Worm (Caenorhabditis elegans) whole organism, L1 larva: ENCODE data around the gene npp-1.
A peak's percentile ranks its signal among the peaks of the same experiment; 100 is the strongest.
"Not testable (repeated sequence)": the region's sequence is repeated elsewhere in the genome, so short reads cannot be mapped to it uniquely, and the experiment has no call there.

Experiments
- C04F5.9 ChIP-seq: sonication (generic microtip); optimal IDR thresholded peaks from 2 replicates; lab custom pipeline; 2016; ENCODE audit warnings: missing genetic modification characterization, missing compliant biosample characterization
- C16A3.4 ChIP-seq: fragments of 150-350 bp; optimal IDR thresholded peaks from 2 replicates; lab custom pipeline; 2014; ENCODE audit warnings: missing biosample characterization, missing genetic modification characterization
- C34B4.2 ChIP-seq: sonication (generic microtip); optimal IDR thresholded peaks from 2 replicates; lab custom pipeline; 2017; ENCODE audit warnings: mild to moderate bottlenecking, missing genetic modification characterization, missing compliant biosample characterization
- Y116A8C.19 ChIP-seq: sonication (generic microtip); optimal IDR thresholded peaks from 2 replicates; lab custom pipeline; 2016; ENCODE audit warnings: missing compliant biosample characterization, missing genetic modification characterization, borderline replicate concordance
- aha-1 ChIP-seq: fragments of 150-350 bp; optimal IDR thresholded peaks from 2 replicates; lab custom pipeline; 2014; ENCODE audit warnings: missing biosample characterization, missing genetic modification characterization
- aly-2 ChIP-seq: fragments of 150-350 bp; optimal IDR thresholded peaks from 2 replicates; lab custom pipeline; 2014; ENCODE audit warnings: missing biosample characterization, missing genetic modification characterization
- ama-1 ChIP-seq: fragments of 150-350 bp; optimal IDR thresholded peaks from 2 replicates; lab custom pipeline; 2014
- ceh-63 ChIP-seq: fragments of 200-800 bp; sonication (Bioruptor generic); optimal IDR thresholded peaks from 2 replicates; lab custom pipeline; 2018; ENCODE audit warnings: mild to moderate bottlenecking, missing genetic modification characterization, missing compliant biosample characterization
- ceh-82 ChIP-seq, 3 experiments: fragments of 150-350 bp in 1 of 3; sonication (generic microtip) in 2 of 3; optimal IDR thresholded peaks; 2 replicates each; lab custom pipeline; 2014 to 2017; ENCODE audit warnings: missing biosample characterization in 3 of 3, missing genetic modification characterization in 3 of 3
- efl-1 ChIP-seq, 4 experiments: fragments of 150-350 bp; optimal IDR thresholded peaks in 3 of 4; peaks in 1 of 4; 1 replicate in 1 of 4; 2 replicates in 3 of 4; lab custom pipeline; 2014; ENCODE audit warnings: missing biosample characterization in 2 of 4, missing genetic modification characterization in 2 of 4, missing genetic modification reagents in 2 of 4
- lin-14 ChIP-seq: fragments of 200-800 bp; sonication (Bioruptor generic); optimal IDR thresholded peaks from 2 replicates; lab custom pipeline; 2018; ENCODE audit warnings: mild to moderate bottlenecking, missing genetic modification characterization, moderate library complexity, missing compliant biosample characterization
- lin-15B ChIP-seq: fragments of 150-350 bp; sonication (generic microtip); optimal IDR thresholded peaks from 3 replicates; lab custom pipeline; 2014; ENCODE audit warnings: missing biosample characterization, missing genetic modification characterization
- lin-35 ChIP-seq, 2 experiments: fragments of 150-350 bp; optimal IDR thresholded peaks; 2 replicates each; lab custom pipeline; 2014; ENCODE audit warnings: missing biosample characterization in 2 of 2, missing genetic modification characterization in 2 of 2, missing genetic modification reagents in 2 of 2
- lir-3 ChIP-seq: sonication (generic microtip); optimal IDR thresholded peaks from 2 replicates; lab custom pipeline; 2016; ENCODE audit warnings: mild to moderate bottlenecking, missing genetic modification characterization, moderate library complexity, missing compliant biosample characterization; ENCODE audit not compliant: poor library complexity
- lsy-2 ChIP-seq, 2 experiments: fragments of 150-350 bp; optimal IDR thresholded peaks; 2 replicates each; lab custom pipeline; 2014; ENCODE audit warnings: missing biosample characterization in 2 of 2, missing genetic modification characterization in 2 of 2
- mab-9 ChIP-seq: fragments of 200-800 bp; sonication (Bioruptor generic); IDR thresholded peaks from 2 replicates; pipeline ENCODE4 v1.3.6; 2022; ENCODE audit warnings: missing genetic modification reagents, missing genetic modification characterization, missing compliant biosample characterization
- mdl-1 ChIP-seq, 2 experiments: fragments of 150-350 bp; optimal IDR thresholded peaks; 2 replicates each; lab custom pipeline; 2014 to 2017; ENCODE audit warnings: missing biosample characterization in 2 of 2, missing genetic modification characterization in 2 of 2, inconsistent platforms in 1 of 2
- mef-2 ChIP-seq: fragments of 150-350 bp; optimal IDR thresholded peaks from 2 replicates; lab custom pipeline; 2014; ENCODE audit warnings: missing biosample characterization, missing genetic modification characterization
- mep-1 ChIP-seq: fragments of 150-350 bp; optimal IDR thresholded peaks from 2 replicates; lab custom pipeline; 2014; ENCODE audit warnings: missing biosample characterization, missing genetic modification characterization
- nhr-11 ChIP-seq: fragments of 150-350 bp; optimal IDR thresholded peaks from 2 replicates; lab custom pipeline; 2014; ENCODE audit warnings: missing biosample characterization, missing genetic modification characterization
- nhr-28 ChIP-seq: fragments of 150-350 bp; optimal IDR thresholded peaks from 2 replicates; lab custom pipeline; 2014; ENCODE audit warnings: missing biosample characterization, missing genetic modification characterization
- nhr-47 ChIP-seq: sonication (generic microtip); optimal IDR thresholded peaks from 2 replicates; lab custom pipeline; 2016; ENCODE audit warnings: mild to moderate bottlenecking, missing genetic modification characterization, moderate library complexity, missing compliant biosample characterization
- nhr-76 ChIP-seq: sonication (generic microtip); optimal IDR thresholded peaks from 2 replicates; lab custom pipeline; 2017; ENCODE audit warnings: missing biosample characterization, missing genetic modification characterization
- pqm-1 ChIP-seq: sonication (generic microtip); optimal IDR thresholded peaks from 3 replicates; lab custom pipeline; 2017; ENCODE audit warnings: missing biosample characterization, missing genetic modification characterization
- rnt-1 ChIP-seq: sonication (generic microtip); optimal IDR thresholded peaks from 2 replicates; lab custom pipeline; 2016; ENCODE audit warnings: mild to moderate bottlenecking, missing genetic modification characterization, moderate library complexity, missing compliant biosample characterization
- snpc-4 ChIP-seq: fragments of 150-350 bp; optimal IDR thresholded peaks from 2 replicates; lab custom pipeline; 2014; ENCODE audit warnings: missing biosample characterization, missing genetic modification characterization
- sptf-1 ChIP-seq: fragments of 150-350 bp; optimal IDR thresholded peaks from 2 replicates; lab custom pipeline; 2014; ENCODE audit warnings: missing biosample characterization, missing genetic modification characterization
- tbx-2 ChIP-seq: sonication (generic microtip); optimal IDR thresholded peaks from 2 replicates; lab custom pipeline; 2016; ENCODE audit warnings: missing genetic modification characterization, missing compliant biosample characterization
- unc-130 ChIP-seq: fragments of 150-350 bp; optimal IDR thresholded peaks from 2 replicates; lab custom pipeline; 2017; ENCODE audit warnings: missing biosample characterization, missing genetic modification characterization, inconsistent platforms
- unc-62 ChIP-seq: fragments of 150-350 bp; optimal IDR thresholded peaks from 2 replicates; lab custom pipeline; 2014; ENCODE audit warnings: missing biosample characterization, missing genetic modification reagents, missing genetic modification characterization
- unc-86 ChIP-seq: sonication (generic microtip); optimal IDR thresholded peaks from 2 replicates; lab custom pipeline; 2016; ENCODE audit warnings: missing genetic modification characterization, missing compliant biosample characterization
- vab-15 ChIP-seq: sonication (generic microtip); optimal IDR thresholded peaks from 2 replicates; lab custom pipeline; 2017; ENCODE audit warnings: missing genotype, mild to moderate bottlenecking, missing genetic modification characterization, missing compliant biosample characterization
- xbp-1 ChIP-seq: sonication (generic microtip); optimal IDR thresholded peaks from 2 replicates; lab custom pipeline; 2016; ENCODE audit warnings: missing genetic modification characterization, missing compliant biosample characterization
- zag-1 ChIP-seq: fragments of 150-350 bp; optimal IDR thresholded peaks from 2 replicates; lab custom pipeline; 2014; ENCODE audit warnings: missing biosample characterization, missing genetic modification characterization
- ztf-11 ChIP-seq, 2 experiments: sonication (generic microtip); optimal IDR thresholded peaks; 2 replicates each; lab custom pipeline; 2016 to 2017; ENCODE audit warnings: missing genetic modification characterization in 2 of 2, missing biosample characterization in 1 of 2, missing compliant biosample characterization in 1 of 2

The npp-1 gene

DNA sequence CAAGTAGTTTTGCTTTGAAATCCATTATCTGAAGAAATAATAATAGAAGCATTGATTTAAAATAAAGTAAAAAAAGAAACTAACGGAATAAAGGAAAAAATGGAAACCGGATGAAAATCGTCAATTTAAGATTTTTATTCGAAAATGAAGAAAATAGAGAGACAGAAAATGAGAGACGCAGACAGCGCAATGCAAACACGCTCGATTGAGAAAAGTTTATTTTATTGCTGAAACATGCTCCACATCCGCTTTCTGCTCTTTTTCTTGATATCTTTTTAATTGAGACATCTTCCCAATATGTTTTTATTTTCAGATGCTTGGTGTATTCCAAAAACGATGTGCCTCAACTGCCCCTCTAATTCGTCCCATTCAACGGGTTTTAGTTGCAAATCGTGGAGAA lies 26.0 kb downstream of the npp-1 start, which contains the start of the genes prp-18 and mccc-1 (continued):
- TF ChIP-seq aly-2: no peak
- TF ChIP-seq lin-14 (GFP tag; lab: Kevin White, UChicago): peak; percentile 74
- no peak for TF ChIP-seq snpc-4 (tag; lab: Kevin White, UChicago)
- TF ChIP-seq unc-130 (tag; lab: Kevin White, UChicago): peak; percentile 9
- peak in 1 of 3 experiments; percentile 62 for TF ChIP-seq ceh-82 (tag; optimal IDR thresholded peaks at IDR 0.05; lab: Kevin White, UChicago)
- TF ChIP-seq mdl-1 (tag; optimal IDR thresholded peaks at IDR 0.05; lab: Kevin White, UChicago): peak in 1 of 2 experiments; percentile 16
- TF ChIP-seq mep-1 (tag; lab: Kevin White, UChicago): peak; percentile 74
- no peak for TF ChIP-seq mef-2
- no peak for TF ChIP-seq nhr-28 (tag; lab: Kevin White, UChicago)
- no peak for TF ChIP-seq C34B4.2 (tag; lab: Kevin White, UChicago)
- TF ChIP-seq lsy-2 (tag; optimal IDR thresholded peaks at IDR 0.05; lab: Kevin White, UChicago): peak in 1 of 2 experiments; percentile 57
- no peak for TF ChIP-seq vab-15 (tag; lab: Kevin White, UChicago)
- no peak for TF ChIP-seq lir-3 (tag; lab: Kevin White, UChicago)
- TF ChIP-seq unc-86: peak; percentile 4
- TF ChIP-seq ama-1 (lab: Kevin White, UChicago): no peak
- no peak for TF ChIP-seq tbx-2 (tag; lab: Kevin White, UChicago)
- TF ChIP-seq ztf-11 (tag; optimal IDR thresholded peaks at IDR 0.05; lab: Kevin White, UChicago): no peak

DNA sequence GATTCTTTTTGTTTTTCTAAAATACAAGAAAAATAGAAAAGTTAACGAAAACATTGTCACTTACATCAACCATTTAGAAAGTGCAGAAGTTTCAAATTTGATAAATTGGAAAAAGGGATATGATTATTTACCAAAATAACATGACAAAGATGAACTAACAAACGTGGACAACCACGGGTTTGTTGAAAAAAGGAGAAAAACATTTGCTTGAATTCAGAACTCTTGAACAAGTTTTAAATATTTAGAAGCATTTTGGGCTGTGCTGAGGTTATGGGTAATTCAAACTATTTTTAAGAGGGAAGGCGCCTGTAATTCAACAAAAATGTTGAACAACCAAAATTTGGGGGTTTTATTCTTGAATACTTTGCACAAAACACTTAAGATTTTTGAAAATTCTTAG lies 31.6 kb downstream of the npp-1 start, which contains the start of gene ttbk-3:
TSS of gene ttbk-3 (minus strand) at position 101 of the 400 bp plus-strand sequence.
- TF ChIP-seq lin-35 (GFP tag; optimal IDR thresholded peaks at IDR 0.05; lab: Kevin White, UChicago): no peak
- no peak for TF ChIP-seq mef-2
- TF ChIP-seq efl-1 (optimal IDR thresholded peaks at IDR 0.05; lab: Kevin White, UChicago): no peak
- peak in 1 of 2 experiments; percentile 43 for TF ChIP-seq efl-1 (GFP tag; optimal IDR thresholded peaks at IDR 0.05 in 1 of 2; lab: Kevin White, UChicago)

ce11 chrIV:9891938-9892337 lies 33.6 kb downstream of the npp-1 start, which contains the start of gene F32B6.4:
TSS of gene F32B6.4 (minus strand) at chrIV:9892038.
- TF ChIP-seq mab-9 (GFP tag; lab: Robert Waterston, UW) (no peak), C16A3.4 (tag; lab: Kevin White, UChicago) (no peak), rnt-1 (tag; lab: Kevin White, UChicago) (no peak), C04F5.9 (tag; lab: Kevin White, UChicago) (no peak), mef-2 (no peak), lin-15B (tag; lab: Kevin White, UChicago) (no peak), nhr-28 (tag; lab: Kevin White, UChicago) (no peak), xbp-1 (no peak), nhr-47 (tag; lab: Kevin White, UChicago) (no peak), zag-1 (tag; lab: Kevin White, UChicago) (no peak), sptf-1 (no peak), unc-62 (no peak), Y116A8C.19 (tag; lab: Kevin White, UChicago) (no peak), efl-1 (optimal IDR thresholded peaks at IDR 0.05; lab: Kevin White, UChicago) (no peak), efl-1 (GFP tag; optimal IDR thresholded peaks at IDR 0.05 in 1 of 2; lab: Kevin White, UChicago) (no peak), ceh-63 (GFP tag; lab: Kevin White, UChicago) (no peak), nhr-76 (no peak), pqm-1 (no peak)
- TF ChIP-seq, all 84 proteins: peak for 0

- not testable (repeated sequence) for TF ChIP-seq aha-1 (tag; lab: Kevin White, UChicago); nhr-11 (tag; lab: Kevin White, UChicago); ama-1 (lab: Kevin White, UChicago)
- TF ChIP-seq, all 84 proteins: peak for 0; not testable (repeated sequence) for 84
Observed at ce11 chrIV:9893649-9894048, 35.4 kb downstream of the npp-1 start, which contains the start of gene sss-1. TSS of gene sss-1 (minus strand) at chrIV:9893749.
